Worm (Caenorhabditis elegans): ENCODE data around the gene K10H10.12.

- TF ChIP-seq ceh-13 (GFP tag; optimal IDR thresholded peaks at IDR 0.05) (no peak), aly-1 (tag; optimal IDR thresholded peaks at IDR 0.05) (no peak), ama-1 (optimal IDR thresholded peaks at IDR 0.05) (no peak), B0310.2 (tag; optimal IDR thresholded peaks at IDR 0.05) (no peak), tbx-11 (GFP tag; IDR thresholded peaks at IDR 0.05) (no peak), hmbx-1 (tag; optimal IDR thresholded peaks at IDR 0.05) (no peak), flt-1 (GFP tag; IDR thresholded peaks at IDR 0.05) (no peak), tbx-37 (GFP tag; conservative IDR thresholded peaks at IDR 0.05) (no peak), ets-7 (tag; optimal IDR thresholded peaks at IDR 0.05) (no peak), ceh-36 (tag; optimal IDR thresholded peaks at IDR 0.05) (no peak), sea-1 (GFP tag; conservative IDR thresholded peaks at IDR 0.05) (no peak)
Measured at ce11 chrII:14492592-14493196, 13.5 kb downstream of the K10H10.12 start.

Measured in whole organism, early embryonic.